Fruit fly (Drosophila melanogaster) whole organism, pupa: Measurements from ENCODE around the gene qtc.
A peak's percentile ranks its signal among the peaks of the same experiment; 100 is the strongest.

Source experiments
- CG10348 ChIP-seq: fragments of 200-800 bp; sonication (Bioruptor generic); IDR thresholded peaks from 2 replicates; pipeline ENCODE4 v1.3.6; 2022; ENCODE audit warnings: missing biosample characterization, missing genetic modification characterization
- CG13204 ChIP-seq: fragments of 200-800 bp; sonication (Bioruptor generic); optimal IDR thresholded peaks from 2 replicates; lab custom pipeline; 2018; ENCODE audit warnings: missing biosample characterization, mild to moderate bottlenecking, missing genetic modification characterization, moderate library complexity
- CG14655 ChIP-seq: fragments of 200-800 bp; sonication (Bioruptor generic); optimal IDR thresholded peaks from 3 replicates; lab custom pipeline; 2017; ENCODE audit warnings: mild to moderate bottlenecking, missing biosample characterization, missing genetic modification reagents, missing genetic modification characterization
- CG8159 ChIP-seq: fragments of 200-800 bp; sonication (Bioruptor generic); optimal IDR thresholded peaks from 3 replicates; lab custom pipeline; 2018; ENCODE audit warnings: missing biosample characterization, mild to moderate bottlenecking, missing genetic modification characterization, moderate library complexity
- D1 ChIP-seq: fragments of 200-800 bp; sonication (Bioruptor generic); optimal IDR thresholded peaks from 2 replicates; lab custom pipeline; 2018; ENCODE audit warnings: missing biosample characterization, mild to moderate bottlenecking, missing genetic modification characterization, moderate library complexity
- Pif1A ChIP-seq: fragments of 200-800 bp; sonication (Bioruptor generic); optimal IDR thresholded peaks from 3 replicates; lab custom pipeline; 2016; ENCODE audit warnings: missing biosample characterization, missing genetic modification characterization
- Snoo ChIP-seq: fragments of 200-800 bp; sonication (Bioruptor generic); optimal IDR thresholded peaks from 3 replicates; lab custom pipeline; 2017; ENCODE audit warnings: missing biosample characterization, mild to moderate bottlenecking, missing genetic modification characterization, inconsistent platforms

- TF ChIP-seq D1 (tag; lab: Kevin White, UChicago) (no peak), CG8159 (peak; percentile 51), Pif1A (GFP tag; lab: Kevin White, UChicago) (peak; percentile 80), CG10348 (GFP tag; lab: Robert Waterston, UW) (0 out of 2 replicates have a peak, but pooled peaks have one; percentile 36), Snoo (tag; lab: Kevin White, UChicago) (peak; percentile 46), CG14655 (GFP tag; lab: Kevin White, UChicago) (peak; percentile 79), CG13204 (GFP tag; lab: Kevin White, UChicago) (peak; percentile 40)
Observed at dm6 chr2L:5043495-5044146, 17.0 kb upstream of the qtc start.
